Worm (Caenorhabditis elegans) whole organism, young adult: ENCODE measurements around the gene bath-33.
"Not testable (repeated sequence)": the region's sequence is repeated elsewhere in the genome, so short reads cannot be mapped to it uniquely, and the experiment has no call there.

Experiments used
- pha-4 ChIP-seq: fragments of 150-350 bp; sonication (generic microtip); optimal IDR thresholded peaks from 2 replicates; lab custom pipeline; 2014; ENCODE audit warnings: missing biosample characterization, missing genetic modification reagents, missing genetic modification characterization
- ztf-3 ChIP-seq: fragments of 200-800 bp; sonication (Bioruptor generic); optimal IDR thresholded peaks from 2 replicates; lab custom pipeline; 2018; ENCODE audit warnings: mild to moderate bottlenecking, missing genetic modification characterization, missing compliant biosample characterization

ce11 chrII:1627783-1628182 lies 21.8 kb upstream of the bath-33 start, which contains the start of gene C08E3.15:
- not testable (repeated sequence) for TF ChIP-seq ztf-3, pha-4
